Worm (Caenorhabditis elegans): ENCODE data around the gene hpr-17.

The hpr-17 gene

DNA sequence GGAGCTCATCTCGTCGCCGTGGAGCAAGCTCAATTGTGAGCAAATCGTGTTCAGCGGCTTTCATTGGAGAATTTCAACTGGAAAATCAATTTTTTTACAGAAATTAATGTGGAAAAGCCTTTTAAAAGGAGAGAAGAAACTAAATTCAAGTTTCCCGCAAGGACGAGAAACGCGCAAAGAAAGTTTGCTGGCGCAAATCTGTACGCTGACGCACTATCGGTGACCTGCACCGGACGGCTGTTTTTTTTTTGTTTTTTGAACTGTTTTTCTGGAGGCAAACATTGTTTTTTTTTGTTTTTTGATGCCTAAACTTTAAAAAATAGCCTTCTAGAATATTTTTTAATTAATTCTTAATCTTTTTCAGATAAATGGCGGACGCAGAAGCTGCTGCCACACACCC, at the start of gene hpr-17, which contains the start of gene F32A11.1 (continued):
- TF ChIP-seq pha-4 (tag; optimal IDR thresholded peaks at IDR 0.05) (no peak), repo-1 (tag; optimal IDR thresholded peaks at IDR 0.05) (peak; percentile 73), him-1 (tag; optimal IDR thresholded peaks at IDR 0.05) (no peak), K11D2.4 (GFP tag; IDR thresholded peaks at IDR 0.05) (peak; percentile 80), attf-6 (GFP tag; IDR thresholded peaks at IDR 0.05) (no peak), ztf-26 (tag; optimal IDR thresholded peaks at IDR 0.05) (no peak), sptf-2 (GFP tag; optimal IDR thresholded peaks at IDR 0.05) (no peak), rcor-1 (GFP tag; IDR thresholded peaks at IDR 0.05) (peak; percentile 56; the same call in 1 of the 2 replicates), Y79H2A.3 (GFP tag; conservative IDR thresholded peaks at IDR 0.05) (no peak), mes-4 (tag; optimal IDR thresholded peaks at IDR 0.05) (no peak), sea-2 (GFP tag; IDR thresholded peaks at IDR 0.05) (no peak), F49E8.2 (tag; optimal IDR thresholded peaks at IDR 0.05; ENCODE audit: insufficient read depth) (no peak), ztf-28 (GFP tag; IDR thresholded peaks at IDR 0.05) (no peak), efl-1 (GFP tag; optimal IDR thresholded peaks at IDR 0.05) (peak; percentile 86), ceh-40 (GFP tag; IDR thresholded peaks at IDR 0.05) (no peak), C17E4.6 (GFP tag; IDR thresholded peaks at IDR 0.05) (no peak), nhr-179 (tag; optimal IDR thresholded peaks at IDR 0.05) (no peak), hsf-1 (GFP tag; IDR thresholded peaks at IDR 0.05) (0 out of 2 replicates have a peak, but pooled peaks have one; percentile 40), F55B11.4 (tag; optimal IDR thresholded peaks at IDR 0.05; ENCODE audit: borderline replicate concordance, insufficient read depth) (no peak), Y53G8AR.9 (GFP tag; conservative IDR thresholded peaks at IDR 0.05) (peak; percentile 87), T26A5.8 (tag; optimal IDR thresholded peaks at IDR 0.05) (no peak), aptf-3 (GFP tag; IDR thresholded peaks at IDR 0.05) (no peak), nhr-120 (GFP tag; IDR thresholded peaks at IDR 0.05) (no peak), rpc-1 (optimal IDR thresholded peaks at IDR 0.05) (no peak), rpc-1 (tag; optimal IDR thresholded peaks at IDR 0.05) (no peak), K12H6.12 (tag; optimal IDR thresholded peaks at IDR 0.05) (peak; percentile 53), sdz-38 (tag; optimal IDR thresholded peaks at IDR 0.05) (no peak), cebp-1 (GFP tag; IDR thresholded peaks at IDR 0.05) (no peak), cebp-1 (tag; optimal IDR thresholded peaks at IDR 0.05) (peak; percentile 71), Y53F4B.3 (GFP tag; IDR thresholded peaks at IDR 0.05) (no peak), ztf-3 (GFP tag; optimal IDR thresholded peaks at IDR 0.05) (no peak)

DNA sequence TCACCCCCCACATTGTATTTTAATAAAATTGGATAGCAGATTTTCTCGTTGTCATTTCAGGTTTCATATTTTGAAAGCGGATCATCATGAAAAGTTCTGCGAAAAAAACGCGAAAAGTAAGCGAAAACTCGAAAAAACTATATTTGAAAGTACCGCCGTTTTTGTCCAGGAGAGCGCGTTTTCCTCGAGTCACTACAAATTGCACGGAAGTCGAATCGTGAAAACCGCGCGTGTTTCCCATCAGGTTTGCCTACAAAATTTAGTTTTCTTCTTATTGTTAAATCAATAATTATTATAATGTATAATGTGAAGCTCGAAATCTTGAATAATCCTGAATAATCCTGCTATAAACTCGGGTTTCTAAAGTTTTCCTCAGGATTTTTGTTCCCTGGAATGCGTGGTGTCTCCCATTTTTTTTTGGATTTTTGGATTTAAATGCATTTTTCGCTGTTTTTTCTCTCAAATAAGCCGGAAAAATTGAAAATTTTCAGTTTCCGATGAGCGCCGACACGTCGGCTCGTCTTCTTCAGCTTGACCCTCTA, 42.9 kb upstream of the hpr-17 start, which contains the start of gene btf-1:
Gene btf-1, plus strand, starts transcription at position 492 of the 542 bp plus-strand sequence.
- TF ChIP-seq tbp1 (GFP tag; optimal IDR thresholded peaks at IDR 0.05): peak; percentile 33
- TF ChIP-seq F10E7.11 (tag; optimal IDR thresholded peaks at IDR 0.05): peak; percentile 72
- TF ChIP-seq somi-1 (GFP tag; optimal IDR thresholded peaks at IDR 0.05): peak; percentile 39
- 0 out of 2 replicates have a peak, but pooled peaks have one; percentile 29 for TF ChIP-seq Y67H2A.10 (GFP tag; conservative IDR thresholded peaks at IDR 0.05)
- peak; percentile 61 for TF ChIP-seq dpl-1 (GFP tag; optimal IDR thresholded peaks at IDR 0.05)
- TF ChIP-seq snpc-4 (GFP tag; optimal IDR thresholded peaks at IDR 0.05): no peak
- TF ChIP-seq snpc-4 (tag; optimal IDR thresholded peaks at IDR 0.05): peak in 2 of 4 experiments; percentile 48 to 67
- TF ChIP-seq lin-40 (tag; optimal IDR thresholded peaks at IDR 0.05): peak; percentile 82
- peak; percentile 76; the same call in 1 of the 2 replicates for TF ChIP-seq Y53G8AR.9 (GFP tag; conservative IDR thresholded peaks at IDR 0.05)
- TF ChIP-seq gei-17 (GFP tag; optimal IDR thresholded peaks at IDR 0.05): no peak
- peak; percentile 54; the same call in 1 of the 2 replicates for TF ChIP-seq bed-2 (GFP tag; IDR thresholded peaks at IDR 0.05)
- peak; percentile 60 for TF ChIP-seq mel-28 (tag; optimal IDR thresholded peaks at IDR 0.05; ENCODE audit: borderline replicate concordance)
- TF ChIP-seq athp-1 (tag; optimal IDR thresholded peaks at IDR 0.05): no peak
- peak; percentile 11 for TF ChIP-seq ztf-26 (tag; optimal IDR thresholded peaks at IDR 0.05)
- peak; percentile 97 for TF ChIP-seq ceh-100 (GFP tag; IDR thresholded peaks at IDR 0.05)
- TF ChIP-seq madf-3 (GFP tag; IDR thresholded peaks at IDR 0.05): no peak
- peak; percentile 65 for TF ChIP-seq repo-1 (tag; optimal IDR thresholded peaks at IDR 0.05)
- peak; percentile 55; the same call in 1 of the 2 replicates for TF ChIP-seq C06A6.2 (GFP tag; conservative IDR thresholded peaks at IDR 0.05)
- peak; percentile 58 for TF ChIP-seq ama-1 (optimal IDR thresholded peaks at IDR 0.05)
- peak in 1 of 2 experiments; percentile 63 for TF ChIP-seq ama-1 (GFP tag; optimal IDR thresholded peaks at IDR 0.05)
- TF ChIP-seq madf-10 (tag; optimal IDR thresholded peaks at IDR 0.05): peak; percentile 66
- TF ChIP-seq pha-4 (tag; optimal IDR thresholded peaks at IDR 0.05): peak; percentile 19
- TF ChIP-seq ceh-91 (GFP tag; IDR thresholded peaks at IDR 0.05): peak; percentile 30; the same call in 1 of the 2 replicates

Measured in whole organism, young adult.